Worm (Caenorhabditis elegans): ENCODE data around the gene C01C4.2.

Gene C01C4.2

ce11 chrX:3762410-3762809, 47.5 kb downstream of the C01C4.2 start, which contains the start of gene T14G12.11:
T14G12.11 (minus strand) TSS chrX:3762547.
- TF ChIP-seq hlh-8 (tag; optimal IDR thresholded peaks at IDR 0.05) (no peak), unc-55 (GFP tag; optimal IDR thresholded peaks at IDR 0.05) (no peak), rnt-1 (tag; optimal IDR thresholded peaks at IDR 0.05) (no peak), hlh-6 (tag; optimal IDR thresholded peaks at IDR 0.05) (no peak), eyg-1 (tag; optimal IDR thresholded peaks at IDR 0.05) (no peak), pat-9 (tag; optimal IDR thresholded peaks at IDR 0.05) (no peak), T23F11.4 (GFP tag; optimal IDR thresholded peaks at IDR 0.05) (no peak), ceh-34 (tag; optimal IDR thresholded peaks at IDR 0.05) (no peak), ceh-9 (tag; optimal IDR thresholded peaks at IDR 0.05) (no peak), syd-9 (tag; optimal IDR thresholded peaks at IDR 0.05) (no peak), ama-1 (optimal IDR thresholded peaks at IDR 0.05) (no peak), tbx-7 (tag; optimal IDR thresholded peaks at IDR 0.05) (no peak), ceh-24 (tag; optimal IDR thresholded peaks at IDR 0.05) (no peak)

DNA sequence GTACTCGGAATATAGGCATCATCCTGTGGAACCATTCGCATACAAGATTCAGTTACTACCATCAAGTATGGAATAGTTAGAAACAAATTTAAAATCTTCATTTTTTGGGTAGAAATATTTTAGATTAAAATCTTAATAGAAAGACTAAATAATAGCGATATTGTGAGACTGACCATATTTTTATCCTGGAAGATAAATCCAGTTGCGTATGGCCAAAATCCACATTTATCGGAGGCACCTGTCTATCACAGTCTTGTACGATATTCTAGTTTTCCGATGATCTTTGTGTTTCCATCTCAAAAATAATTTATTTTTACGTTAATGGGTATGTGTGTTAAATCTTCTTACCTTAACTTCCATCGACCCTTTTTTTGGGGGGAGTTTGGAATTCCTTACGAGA, 49.4 kb downstream of the C01C4.2 start, which contains the start of gene F47B7.3:
Gene F47B7.3 (minus strand): TSS at position 101 of the 400 bp plus-strand sequence.
- TF ChIP-seq pat-9 (tag; optimal IDR thresholded peaks at IDR 0.05) (no peak), che-1 (tag; optimal IDR thresholded peaks at IDR 0.05) (no peak), tbx-2 (tag; optimal IDR thresholded peaks at IDR 0.05) (no peak), hlh-8 (tag; optimal IDR thresholded peaks at IDR 0.05) (no peak), fax-1 (tag; optimal IDR thresholded peaks at IDR 0.05) (no peak), odd-2 (tag; optimal IDR thresholded peaks at IDR 0.05) (no peak), pha-2 (tag; optimal IDR thresholded peaks at IDR 0.05) (no peak), Y22D7AL.16 (tag; optimal IDR thresholded peaks at IDR 0.05) (no peak), fkh-6 (tag; optimal IDR thresholded peaks at IDR 0.05) (no peak), fkh-10 (GFP tag; optimal IDR thresholded peaks at IDR 0.05) (no peak), ceh-45 (GFP tag; IDR thresholded peaks at IDR 0.05) (no peak), unc-42 (tag; optimal IDR thresholded peaks at IDR 0.05) (no peak), eyg-1 (tag; optimal IDR thresholded peaks at IDR 0.05) (no peak), hlh-6 (tag; optimal IDR thresholded peaks at IDR 0.05) (no peak), hlh-13 (GFP tag; optimal IDR thresholded peaks at IDR 0.05) (no peak)

ce11 chrX:3766552-3766951, 51.7 kb downstream of the C01C4.2 start, which contains the start of gene F47B7.4:
F47B7.4 (minus strand) TSS chrX:3766652.
- no peak for TF ChIP-seq ceh-30 (tag; optimal IDR thresholded peaks at IDR 0.05)
- no peak for TF ChIP-seq hlh-15 (tag; optimal IDR thresholded peaks at IDR 0.05)
- no peak for TF ChIP-seq hlh-6 (tag; optimal IDR thresholded peaks at IDR 0.05)
- no peak for TF ChIP-seq ceh-45 (GFP tag; IDR thresholded peaks at IDR 0.05)
- TF ChIP-seq pag-3 (tag; optimal IDR thresholded peaks at IDR 0.05; ENCODE audit: borderline replicate concordance): no peak
- no peak for TF ChIP-seq ets-4 (tag; optimal IDR thresholded peaks at IDR 0.05)
- TF ChIP-seq syd-9 (tag; optimal IDR thresholded peaks at IDR 0.05): no peak
